Worm (Caenorhabditis elegans) whole organism, L2 larva: ENCODE measurements around the gene F31F4.11.

Source experiments
- ceh-82 ChIP-seq: fragments of 150-350 bp; optimal IDR thresholded peaks from 2 replicates; lab custom pipeline; 2014; ENCODE audit warnings: missing biosample characterization, missing genetic modification characterization
- egl-27 ChIP-seq: sonication (generic microtip); optimal IDR thresholded peaks from 3 replicates; lab custom pipeline; 2017; ENCODE audit warnings: missing biosample characterization, missing genetic modification reagents, missing genetic modification characterization
- gmeb-1 ChIP-seq: fragments of 150-350 bp; optimal IDR thresholded peaks from 2 replicates; lab custom pipeline; 2014; ENCODE audit warnings: missing biosample characterization, missing genetic modification characterization
- lin-13 ChIP-seq: fragments of 150-350 bp; optimal IDR thresholded peaks from 2 replicates; lab custom pipeline; 2014; ENCODE audit warnings: missing biosample characterization, missing genetic modification reagents, missing genetic modification characterization
- lsy-2 ChIP-seq, 2 experiments: fragments of 150-350 bp in 1 of 2; sonication (generic microtip) in 1 of 2; optimal IDR thresholded peaks; 2 replicates each; lab custom pipeline; 2014 to 2017; ENCODE audit warnings: missing biosample characterization in 2 of 2, missing genetic modification characterization in 2 of 2
- nhr-23 ChIP-seq: fragments of 150-350 bp; optimal IDR thresholded peaks from 2 replicates; lab custom pipeline; 2014; ENCODE audit warnings: missing biosample characterization, missing genetic modification reagents, missing genetic modification characterization
- nhr-237 ChIP-seq: fragments of 150-350 bp; optimal IDR thresholded peaks from 2 replicates; lab custom pipeline; 2014; ENCODE audit warnings: missing biosample characterization, missing genetic modification characterization
- sem-4 ChIP-seq: fragments of 150-350 bp; optimal IDR thresholded peaks from 2 replicates; lab custom pipeline; 2014; ENCODE audit warnings: missing biosample characterization, missing genetic modification reagents, missing genetic modification characterization
- sma-3 ChIP-seq: sonication (generic microtip); optimal IDR thresholded peaks from 2 replicates; lab custom pipeline; 2016; ENCODE audit warnings: missing genetic modification reagents, missing genetic modification characterization, missing compliant biosample characterization
- unc-39 ChIP-seq: fragments of 150-350 bp; optimal IDR thresholded peaks from 2 replicates; lab custom pipeline; 2014; ENCODE audit warnings: missing biosample characterization, missing genetic modification characterization
- unc-62 ChIP-seq: fragments of 150-350 bp; optimal IDR thresholded peaks from 2 replicates; lab custom pipeline; 2014; ENCODE audit warnings: missing biosample characterization, missing genetic modification reagents, missing genetic modification characterization
- zag-1 ChIP-seq: fragments of 150-350 bp; optimal IDR thresholded peaks from 2 replicates; lab custom pipeline; 2014; ENCODE audit warnings: missing biosample characterization, missing genetic modification characterization

DNA sequence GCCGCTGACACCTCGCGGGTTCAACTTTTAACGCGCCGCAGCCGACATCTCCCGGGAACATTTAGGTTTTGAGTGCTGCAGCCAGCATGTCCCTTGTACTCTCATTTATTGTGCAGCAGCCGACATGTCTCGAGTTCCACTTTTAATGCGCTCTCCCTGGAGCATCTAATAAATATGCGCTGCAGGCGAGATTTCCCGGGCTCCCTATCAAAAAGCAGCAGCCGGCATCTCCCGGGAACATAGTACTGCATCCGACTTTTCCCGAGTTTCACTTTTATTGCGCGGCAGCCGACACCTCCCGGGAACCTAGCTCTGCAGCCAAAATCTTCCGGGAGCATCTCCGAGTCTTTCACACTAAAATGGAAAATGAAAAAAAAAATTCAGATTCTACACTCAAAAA lies 43.2 kb downstream of the F31F4.11 start:
- no peak for TF ChIP-seq lin-13
- TF ChIP-seq gmeb-1 (tag; lab: Kevin White, UChicago): no peak
- no peak for TF ChIP-seq lsy-2 (tag; optimal IDR thresholded peaks at IDR 0.05; lab: Kevin White, UChicago)
- TF ChIP-seq ceh-82 (tag; lab: Kevin White, UChicago): no peak
- TF ChIP-seq zag-1 (tag; lab: Kevin White, UChicago): no peak
- TF ChIP-seq egl-27 (tag; lab: Kevin White, UChicago): no peak
- TF ChIP-seq nhr-237 (tag; lab: Kevin White, UChicago): no peak
- no peak for TF ChIP-seq unc-62 (GFP tag; lab: Kevin White, UChicago)
- TF ChIP-seq sma-3 (GFP tag; lab: Kevin White, UChicago): no peak
- no peak for TF ChIP-seq unc-39 (tag; lab: Kevin White, UChicago)
- TF ChIP-seq sem-4: no peak
- no peak for TF ChIP-seq nhr-23
